Worm (Caenorhabditis elegans) whole organism, midembryonic: ENCODE data around the gene C31E10.5.

ENCODE experiments used
- flt-1 ChIP-seq: fragments of 200-800 bp; sonication (Bioruptor generic); IDR thresholded peaks from 2 replicates; pipeline ENCODE4 v1.3.6; 2022; ENCODE audit warnings: missing genetic modification characterization, missing compliant biosample characterization
- med-1 ChIP-seq: sonication (generic microtip); optimal IDR thresholded peaks from 2 replicates; lab custom pipeline; 2017; ENCODE audit warnings: missing genetic modification characterization, mild to moderate bottlenecking, missing compliant biosample characterization, antibody characterized with exemption, missing genetic modification reagents; ENCODE audit not compliant: insufficient read depth
- ref-1 ChIP-seq: fragments of 200-800 bp; sonication (Bioruptor generic); conservative IDR thresholded peaks from 2 replicates; pipeline ENCODE4 v1.3.6; 2022; ENCODE audit warnings: missing genetic modification reagents, missing genetic modification characterization, missing compliant biosample characterization
- tab-1 ChIP-seq: fragments of 200-800 bp; sonication (Bioruptor generic); IDR thresholded peaks from 2 replicates; pipeline ENCODE4 v1.3.6; 2022; ENCODE audit warnings: missing genetic modification characterization, missing compliant biosample characterization
- ztf-29 ChIP-seq: fragments of 200-800 bp; sonication (Bioruptor generic); IDR thresholded peaks from 2 replicates; pipeline ENCODE4 v1.3.6; 2022; ENCODE audit warnings: missing genetic modification reagents, missing genetic modification characterization, missing compliant biosample characterization

- no peak for TF ChIP-seq tab-1 (GFP tag; lab: Robert Waterston, UW)
- no peak for TF ChIP-seq flt-1 (GFP tag; lab: Robert Waterston, UW)
- no peak for TF ChIP-seq ztf-29
- no peak for TF ChIP-seq med-1 (GFP tag; lab: Kevin White, UChicago)
- no peak for TF ChIP-seq ref-1
Observed at ce11 chrX:14000198-14000748, 4.6 kb upstream of the C31E10.5 start.
